Worm (Caenorhabditis elegans) whole organism, young adult: ENCODE results near the gene C26F1.1.
A peak's percentile ranks its signal among the peaks of the same experiment; 100 is the strongest.

Experiments used
- D2030.7 ChIP-seq: fragments of 200-800 bp; sonication (Bioruptor generic); IDR thresholded peaks from 2 replicates; pipeline ENCODE4 v1.3.6; 2022; ENCODE audit warnings: missing genetic modification reagents, missing genetic modification characterization, missing compliant biosample characterization
- F22D6.2 ChIP-seq: sonication (generic microtip); optimal IDR thresholded peaks from 2 replicates; lab custom pipeline; 2016; ENCODE audit warnings: mild to moderate bottlenecking, missing genetic modification characterization, missing compliant biosample characterization
- F37B4.10 ChIP-seq: fragments of 200-800 bp; sonication (Bioruptor generic); IDR thresholded peaks from 2 replicates; pipeline ENCODE4 v1.3.6; 2022; ENCODE audit warnings: missing genetic modification characterization, missing compliant biosample characterization
- K11D2.4 ChIP-seq: fragments of 200-800 bp; sonication (Bioruptor generic); IDR thresholded peaks from 2 replicates; pipeline ENCODE4 v1.3.6; 2022; ENCODE audit warnings: missing genetic modification reagents, missing genetic modification characterization, missing compliant biosample characterization
- K12H6.12 ChIP-seq: fragments of 200-800 bp; sonication (Bioruptor generic); optimal IDR thresholded peaks from 2 replicates; lab custom pipeline; 2018; ENCODE audit warnings: mild to moderate bottlenecking, missing genetic modification characterization, missing compliant biosample characterization
- aptf-3 ChIP-seq: fragments of 200-800 bp; sonication (Bioruptor generic); IDR thresholded peaks from 2 replicates; pipeline ENCODE4 v1.3.6; 2022; ENCODE audit warnings: missing genetic modification characterization, missing compliant biosample characterization
- ceh-79 ChIP-seq: sonication (generic microtip); optimal IDR thresholded peaks from 2 replicates; lab custom pipeline; 2017; ENCODE audit warnings: mild to moderate bottlenecking, missing genetic modification characterization, missing compliant biosample characterization
- chd-7 ChIP-seq: sonication (generic microtip); optimal IDR thresholded peaks from 2 replicates; lab custom pipeline; 2016; ENCODE audit warnings: mild to moderate bottlenecking, missing genetic modification characterization, moderate library complexity, missing compliant biosample characterization
- die-1 ChIP-seq: sonication (generic microtip); optimal IDR thresholded peaks from 2 replicates; lab custom pipeline; 2016; ENCODE audit warnings: missing genotype, mild to moderate bottlenecking, missing genetic modification characterization, missing compliant biosample characterization
- dox-1 ChIP-seq: fragments of 200-800 bp; sonication (Bioruptor generic); IDR thresholded peaks from 2 replicates; pipeline ENCODE4 v1.3.6; 2022; ENCODE audit warnings: missing genetic modification reagents, missing genetic modification characterization, missing compliant biosample characterization
- fkh-3 ChIP-seq: sonication (generic microtip); optimal IDR thresholded peaks from 2 replicates; lab custom pipeline; 2016; ENCODE audit warnings: mild to moderate bottlenecking, missing genetic modification characterization, missing compliant biosample characterization
- hmg-1.2 ChIP-seq: fragments of 200-800 bp; sonication (Bioruptor generic); IDR thresholded peaks from 2 replicates; pipeline ENCODE4 v1.3.6; 2022; ENCODE audit warnings: missing genetic modification reagents, missing genetic modification characterization, missing compliant biosample characterization
- lin-26 ChIP-seq: fragments of 200-800 bp; sonication (Bioruptor generic); IDR thresholded peaks from 2 replicates; pipeline ENCODE4 v1.3.6; 2022; ENCODE audit warnings: missing genetic modification reagents, missing genetic modification characterization, missing compliant biosample characterization
- lin-35 ChIP-seq, 3 experiments: fragments of 150-350 bp in 2 of 3; sonication (generic microtip) in 1 of 3; optimal IDR thresholded peaks; 2 replicates each; lab custom pipeline; 2014 to 2018; ENCODE audit warnings: missing biosample characterization in 3 of 3, missing genetic modification characterization in 3 of 3, missing genetic modification reagents in 3 of 3
- lir-1 ChIP-seq: fragments of 200-800 bp; sonication (Bioruptor generic); conservative IDR thresholded peaks from 2 replicates; pipeline ENCODE4 v1.3.6; 2022; ENCODE audit warnings: missing genetic modification reagents, missing genetic modification characterization, missing compliant biosample characterization
- mcd-1 ChIP-seq: fragments of 200-800 bp; sonication (Bioruptor generic); IDR thresholded peaks from 2 replicates; pipeline ENCODE4 v1.3.6; 2022; ENCODE audit warnings: missing genetic modification reagents, missing genetic modification characterization, missing compliant biosample characterization
- nfya-2 ChIP-seq: fragments of 200-800 bp; sonication (Bioruptor generic); IDR thresholded peaks from 2 replicates; pipeline ENCODE4 v1.3.6; 2022; ENCODE audit warnings: missing genetic modification reagents, missing genetic modification characterization, missing compliant biosample characterization
- nfyb-1 ChIP-seq: fragments of 200-800 bp; sonication (Bioruptor generic); IDR thresholded peaks from 2 replicates; pipeline ENCODE4 v1.3.6; 2022; ENCODE audit warnings: missing genetic modification reagents, missing genetic modification characterization, missing compliant biosample characterization
- nhr-80 ChIP-seq: sonication (generic microtip); optimal IDR thresholded peaks from 2 replicates; lab custom pipeline; 2016; ENCODE audit warnings: missing genetic modification characterization, missing compliant biosample characterization
- rec-8 ChIP-seq, 2 experiments: sonication (generic microtip); optimal IDR thresholded peaks; 2 replicates each; lab custom pipeline; 2016; ENCODE audit warnings: mild to moderate bottlenecking in 2 of 2, missing genetic modification characterization in 2 of 2, missing genetic modification reagents in 2 of 2, missing genotype in 2 of 2, missing biosample characterization in 1 of 2, missing compliant biosample characterization in 1 of 2, moderate library complexity in 1 of 2
- sea-2 ChIP-seq: fragments of 200-800 bp; sonication (Bioruptor generic); IDR thresholded peaks from 2 replicates; pipeline ENCODE4 v1.3.6; 2022; ENCODE audit warnings: missing genetic modification characterization, missing compliant biosample characterization
- tlf-1 ChIP-seq: fragments of 200-800 bp; sonication (Bioruptor generic); optimal IDR thresholded peaks from 2 replicates; lab custom pipeline; 2018; ENCODE audit warnings: mild to moderate bottlenecking, missing genetic modification characterization, missing compliant biosample characterization
- zfh-2 ChIP-seq: fragments of 200-800 bp; sonication (Bioruptor generic); conservative IDR thresholded peaks from 2 replicates; pipeline ENCODE4 v1.3.6; 2022; ENCODE audit warnings: missing genetic modification reagents, missing genetic modification characterization, missing compliant biosample characterization
- ztf-28 ChIP-seq: fragments of 200-800 bp; sonication (Bioruptor generic); IDR thresholded peaks from 2 replicates; pipeline ENCODE4 v1.3.6; 2022; ENCODE audit warnings: missing genetic modification reagents, missing genetic modification characterization, missing compliant biosample characterization

C26F1.1 gene

ce11 chrV:7826917-7827316 is 41.7 kb downstream of the C26F1.1 start, which contains the start of gene mig-6:
Gene mig-6 (plus strand): TSS chrV:7827217.
- TF ChIP-seq rec-8 (tag; optimal IDR thresholded peaks at IDR 0.05; lab: Kevin White, UChicago) (no peak), chd-7 (tag; lab: Kevin White, UChicago) (no peak), K12H6.12 (tag; lab: Kevin White, UChicago) (no peak), F22D6.2 (tag; lab: Kevin White, UChicago) (no peak), aptf-3 (no peak), lir-1 (no peak), lin-26 (GFP tag; lab: Robert Waterston, UW) (no peak), sea-2 (GFP tag; lab: Robert Waterston, UW) (no peak), D2030.7 (GFP tag; lab: Robert Waterston, UW) (no peak), lin-35 (GFP tag; optimal IDR thresholded peaks at IDR 0.05; lab: Kevin White, UChicago) (no peak), nfyb-1 (GFP tag; lab: Robert Waterston, UW) (no peak), hmg-1.2 (GFP tag; lab: Robert Waterston, UW) (no peak), fkh-3 (tag; lab: Kevin White, UChicago) (no peak)
- TF ChIP-seq, all 124 proteins: peak for 0

- TF ChIP-seq zfh-2 (GFP tag; lab: Robert Waterston, UW), result peak; percentile 84
- 0 out of 2 replicates have a peak, but pooled peaks have one; percentile 19 for TF ChIP-seq ztf-28 (GFP tag; lab: Robert Waterston, UW)
- TF ChIP-seq F37B4.10, result 0 out of 2 replicates have a peak, but pooled peaks have one; percentile 29
- no peak for TF ChIP-seq die-1 (tag; lab: Kevin White, UChicago)
- TF ChIP-seq tlf-1 (GFP tag; lab: Kevin White, UChicago), result no peak
- no peak for TF ChIP-seq K11D2.4 (GFP tag; lab: Robert Waterston, UW)
- TF ChIP-seq dox-1, result 0 out of 2 replicates have a peak, but pooled peaks have one; percentile 24
- no peak for TF ChIP-seq nhr-80 (tag; lab: Kevin White, UChicago)
- no peak for TF ChIP-seq nfya-2 (GFP tag; lab: Robert Waterston, UW)
These were observed 45.7 kb downstream of the C26F1.1 start for ce11 chrV:7830952-7831351.

DNA sequence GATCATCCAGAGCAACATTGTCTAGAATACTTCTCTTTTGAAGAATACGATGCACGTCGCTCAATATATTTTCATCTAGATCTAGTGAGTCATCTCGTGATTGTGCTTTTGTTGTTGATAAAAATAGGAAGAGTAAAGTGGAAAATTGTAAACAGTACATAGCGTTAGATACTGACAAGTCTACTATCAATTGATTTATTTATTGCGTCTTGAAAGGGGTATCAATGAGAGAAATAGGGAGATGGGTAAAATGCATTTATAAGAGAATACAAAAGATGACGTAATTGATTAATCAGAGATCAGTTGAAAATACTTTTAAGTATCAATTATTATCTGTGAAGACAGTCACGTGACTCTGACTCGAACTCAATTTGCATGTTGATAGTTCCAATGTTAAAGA is 51.7 kb downstream of the C26F1.1 start, which contains the start of gene txt-5:
TSS of gene txt-5 (minus strand) at position 224 of the 400 bp plus-strand sequence.
- TF ChIP-seq ceh-79 (tag; lab: Kevin White, UChicago) (no peak), mcd-1 (GFP tag; lab: Robert Waterston, UW) (no peak), lin-26 (GFP tag; lab: Robert Waterston, UW) (no peak)
- TF ChIP-seq, all 124 proteins: peak for 0
